Worm (Caenorhabditis elegans): Measurements from ENCODE around the gene ugt-35.

DNA sequence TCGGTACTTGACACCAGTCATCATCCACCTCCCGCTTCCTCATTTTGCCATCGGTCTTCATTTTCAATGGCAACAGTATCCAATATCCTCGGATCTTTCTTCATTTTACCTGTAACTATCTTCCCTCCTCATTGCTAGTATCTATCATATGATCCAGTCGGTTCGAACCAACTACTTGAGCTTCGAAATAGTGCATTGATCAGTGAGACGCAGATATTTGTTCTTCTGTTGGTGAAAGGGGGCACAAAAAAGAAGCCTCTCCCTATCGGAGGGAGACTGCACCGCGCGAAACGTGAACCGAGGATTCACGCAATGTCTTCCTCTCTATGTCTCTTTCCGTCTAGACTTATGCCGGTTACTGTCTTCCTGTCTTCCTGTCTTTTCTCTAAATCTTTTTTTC is 37.2 kb upstream of the ugt-35 start:
- no peak for TF ChIP-seq jun-1 (tag; optimal IDR thresholded peaks at IDR 0.05)
- TF ChIP-seq mep-1 (tag; optimal IDR thresholded peaks at IDR 0.05), result no peak
- TF ChIP-seq aly-2 (tag; optimal IDR thresholded peaks at IDR 0.05), result no peak
- no peak for TF ChIP-seq ama-1 (optimal IDR thresholded peaks at IDR 0.05)
- no peak for TF ChIP-seq hmg-1.1 (GFP tag; IDR thresholded peaks at IDR 0.05)
- peak in 1 of 2 experiments; percentile 7 for TF ChIP-seq unc-62 (GFP tag; optimal IDR thresholded peaks at IDR 0.05 in 1 of 2)
- TF ChIP-seq unc-62 (tag; optimal IDR thresholded peaks at IDR 0.05), result no peak
- TF ChIP-seq daf-16 (GFP tag; optimal IDR thresholded peaks at IDR 0.05), result no peak
- TF ChIP-seq daf-16 (tag; optimal IDR thresholded peaks at IDR 0.05), result no peak

Data from whole organism, L4 larva.